Worm (Caenorhabditis elegans) whole organism, L4 larva: ENCODE results near the gene C02B4.3.

ENCODE experiments used
- F10B5.3 ChIP-seq: sonication (generic microtip); optimal IDR thresholded peaks from 2 replicates; lab custom pipeline; 2016; ENCODE audit warnings: mild to moderate bottlenecking, missing genetic modification characterization, missing compliant biosample characterization
- F37D6.2 ChIP-seq: sonication (generic microtip); optimal IDR thresholded peaks from 2 replicates; lab custom pipeline; 2016; ENCODE audit warnings: mild to moderate bottlenecking, missing genetic modification characterization, missing compliant biosample characterization
- F49E8.2 ChIP-seq: sonication (generic microtip); optimal IDR thresholded peaks from 2 replicates; lab custom pipeline; 2016; ENCODE audit warnings: missing compliant biosample characterization, mild to moderate bottlenecking, missing genetic modification characterization, borderline replicate concordance
- Y105C5A.15 ChIP-seq: fragments of 200-800 bp; sonication (Bioruptor generic); IDR thresholded peaks from 2 replicates; pipeline ENCODE4 v1.3.6; 2022; ENCODE audit warnings: missing genetic modification characterization, missing compliant biosample characterization
- ZK546.5 ChIP-seq, 2 experiments: sonication (generic microtip); optimal IDR thresholded peaks; 2 replicates each; lab custom pipeline; 2017; ENCODE audit warnings: missing biosample characterization in 2 of 2, missing genetic modification characterization in 2 of 2
- aha-1 ChIP-seq: fragments of 150-350 bp; peaks from one replicate; lab custom pipeline; 2014; ENCODE audit warnings: missing biosample characterization, missing genetic modification characterization
- aly-2 ChIP-seq: sonication (generic microtip); optimal IDR thresholded peaks from 2 replicates; lab custom pipeline; 2018; ENCODE audit warnings: missing biosample characterization, missing genetic modification characterization
- ama-1 ChIP-seq: fragments of 150-350 bp; optimal IDR thresholded peaks from 2 replicates; lab custom pipeline; 2014; ENCODE audit warnings: inconsistent platforms, mixed read lengths
- arid-1 ChIP-seq: fragments of 200-800 bp; sonication (Bioruptor generic); conservative IDR thresholded peaks from 2 replicates; pipeline ENCODE4 v1.3.6; 2022; ENCODE audit warnings: missing genetic modification reagents, missing genetic modification characterization, missing compliant biosample characterization
- attf-4 ChIP-seq: sonication (generic microtip); optimal IDR thresholded peaks from 3 replicates; lab custom pipeline; 2017; ENCODE audit warnings: missing biosample characterization, missing genetic modification characterization
- ceh-32 ChIP-seq: sonication (generic microtip); optimal IDR thresholded peaks from 2 replicates; lab custom pipeline; 2016; ENCODE audit warnings: mild to moderate bottlenecking, missing genetic modification characterization, missing compliant biosample characterization; ENCODE audit not compliant: poor library complexity
- ceh-82 ChIP-seq: sonication (generic microtip); optimal IDR thresholded peaks from 2 replicates; lab custom pipeline; 2017; ENCODE audit warnings: missing biosample characterization, missing genetic modification characterization
- daf-12 ChIP-seq: fragments of 150-350 bp; optimal IDR thresholded peaks from 2 replicates; lab custom pipeline; 2014; ENCODE audit warnings: missing biosample characterization, missing genetic modification reagents, missing genetic modification characterization
- daf-16 ChIP-seq, 3 experiments: sonication (generic microtip); optimal IDR thresholded peaks; 2 replicates each; lab custom pipeline; 2016 to 2017; ENCODE audit warnings: missing genetic modification characterization in 3 of 3, missing genetic modification reagents in 3 of 3, mild to moderate bottlenecking in 2 of 3, missing compliant biosample characterization in 2 of 3, missing biosample characterization in 1 of 3, moderate library complexity in 1 of 3
- daf-8 ChIP-seq: fragments of 200-800 bp; sonication (Bioruptor generic); IDR thresholded peaks from 2 replicates; pipeline ENCODE4 v1.3.6; 2022; ENCODE audit warnings: missing genetic modification characterization, missing compliant biosample characterization
- dmd-6 ChIP-seq: fragments of 200-800 bp; sonication (Bioruptor generic); IDR thresholded peaks from 2 replicates; pipeline ENCODE4 v1.3.6; 2022; ENCODE audit warnings: missing genetic modification reagents, missing genetic modification characterization, missing compliant biosample characterization
- dmd-8 ChIP-seq: fragments of 200-800 bp; sonication (Bioruptor generic); IDR thresholded peaks from 2 replicates; pipeline ENCODE4 v1.3.6; 2022; ENCODE audit warnings: missing genetic modification characterization, missing compliant biosample characterization
- dve-1 ChIP-seq: sonication (generic microtip); optimal IDR thresholded peaks from 2 replicates; lab custom pipeline; 2017; ENCODE audit warnings: antibody characterized with exemption, mild to moderate bottlenecking, missing genetic modification characterization, missing compliant biosample characterization; ENCODE audit not compliant: insufficient read depth
- gei-8 ChIP-seq: fragments of 200-800 bp; sonication (Bioruptor generic); optimal IDR thresholded peaks from 2 replicates; lab custom pipeline; 2018; ENCODE audit warnings: mild to moderate bottlenecking, missing genetic modification characterization, missing compliant biosample characterization
- hif-1 ChIP-seq, 2 experiments: sonication (generic microtip); optimal IDR thresholded peaks; 2 replicates each; lab custom pipeline; 2016 to 2017; ENCODE audit warnings: missing compliant biosample characterization in 2 of 2, missing genetic modification characterization in 2 of 2, missing genetic modification reagents in 2 of 2, missing genotype in 2 of 2, mild to moderate bottlenecking in 1 of 2
- hmg-1.1 ChIP-seq: fragments of 200-800 bp; sonication (Bioruptor generic); IDR thresholded peaks from 2 replicates; pipeline ENCODE4 v1.3.6; 2022; ENCODE audit warnings: missing genetic modification reagents, missing genetic modification characterization, missing compliant biosample characterization
- lin-13 ChIP-seq: fragments of 150-350 bp; optimal IDR thresholded peaks from 2 replicates; lab custom pipeline; 2014; ENCODE audit warnings: missing biosample characterization, missing genetic modification reagents, missing genetic modification characterization
- lin-15B ChIP-seq: fragments of 150-350 bp; sonication (generic microtip); optimal IDR thresholded peaks from 3 replicates; lab custom pipeline; 2014; ENCODE audit warnings: missing biosample characterization, missing genetic modification characterization
- lin-38 ChIP-seq: fragments of 200-800 bp; sonication (Bioruptor generic); IDR thresholded peaks from 2 replicates; pipeline ENCODE4 v1.3.6; 2022; ENCODE audit warnings: missing genetic modification reagents, missing genetic modification characterization, missing compliant biosample characterization
- lir-3 ChIP-seq: sonication (generic microtip); optimal IDR thresholded peaks from 2 replicates; lab custom pipeline; 2016; ENCODE audit warnings: mild to moderate bottlenecking, missing genetic modification characterization, missing compliant biosample characterization
- madf-5 ChIP-seq, 2 experiments: fragments of 200-800 bp; sonication (Bioruptor generic); IDR thresholded peaks; 2 replicates each; pipeline ENCODE4 v1.3.6; 2022; ENCODE audit warnings: missing compliant biosample characterization in 2 of 2, missing genetic modification characterization in 2 of 2
- mdl-1 ChIP-seq, 2 experiments: fragments of 150-350 bp in 1 of 2; sonication (generic microtip) in 1 of 2; optimal IDR thresholded peaks; 2 replicates each; lab custom pipeline; 2014 to 2017; ENCODE audit warnings: missing biosample characterization in 2 of 2, missing genetic modification characterization in 2 of 2
- mdt-29 ChIP-seq: fragments of 200-800 bp; sonication (Bioruptor generic); IDR thresholded peaks from 2 replicates; pipeline ENCODE4 v1.3.6; 2022; ENCODE audit warnings: missing genetic modification reagents, missing genetic modification characterization, missing compliant biosample characterization
- mxl-2 ChIP-seq: fragments of 200-800 bp; sonication (Bioruptor generic); conservative IDR thresholded peaks from 2 replicates; pipeline ENCODE4 v1.3.6; 2022; ENCODE audit warnings: missing genetic modification reagents, missing genetic modification characterization, missing compliant biosample characterization
- nhr-237 ChIP-seq: sonication (generic microtip); optimal IDR thresholded peaks from 2 replicates; lab custom pipeline; 2017; ENCODE audit warnings: missing biosample characterization, missing genetic modification characterization
- nhr-41 ChIP-seq: fragments of 200-800 bp; sonication (Bioruptor generic); IDR thresholded peaks from 2 replicates; pipeline ENCODE4 v1.3.6; 2022; ENCODE audit warnings: missing genetic modification reagents, missing genetic modification characterization, missing compliant biosample characterization
- nhr-48 ChIP-seq: sonication (generic microtip); optimal IDR thresholded peaks from 2 replicates; lab custom pipeline; 2016; ENCODE audit warnings: mild to moderate bottlenecking, missing genetic modification characterization, missing compliant biosample characterization
- nhr-76 ChIP-seq: fragments of 150-350 bp; optimal IDR thresholded peaks from 2 replicates; lab custom pipeline; 2014; ENCODE audit warnings: missing biosample characterization, missing genetic modification characterization
- saeg-2 ChIP-seq: fragments of 200-800 bp; sonication (Bioruptor generic); IDR thresholded peaks from 2 replicates; pipeline ENCODE4 v1.3.6; 2022; ENCODE audit warnings: missing genetic modification reagents, missing genetic modification characterization, missing compliant biosample characterization
- snpc-1.2 ChIP-seq: fragments of 200-800 bp; sonication (Bioruptor generic); IDR thresholded peaks from 2 replicates; pipeline ENCODE4 v1.3.6; 2022; ENCODE audit warnings: missing genetic modification reagents, missing genetic modification characterization, missing compliant biosample characterization
- snpc-4 ChIP-seq: fragments of 150-350 bp; optimal IDR thresholded peaks from 2 replicates; lab custom pipeline; 2014; ENCODE audit warnings: missing biosample characterization, missing genetic modification characterization
- unc-39 ChIP-seq: sonication (generic microtip); optimal IDR thresholded peaks from 2 replicates; lab custom pipeline; 2017; ENCODE audit warnings: missing biosample characterization, missing genetic modification characterization
- unc-62 ChIP-seq, 3 experiments: fragments of 150-350 bp in 1 of 3; sonication (generic microtip); optimal IDR thresholded peaks in 2 of 3; peaks in 1 of 3; 1 replicate in 1 of 3; 2 replicates in 2 of 3; lab custom pipeline; 2014 to 2017; ENCODE audit warnings: missing biosample characterization in 3 of 3, missing genetic modification characterization in 3 of 3, missing genetic modification reagents in 3 of 3, missing genotype in 1 of 3
- ztf-11 ChIP-seq: fragments of 150-350 bp; optimal IDR thresholded peaks from 2 replicates; lab custom pipeline; 2014; ENCODE audit warnings: missing biosample characterization, missing genetic modification characterization

The C02B4.3 gene

ce11 chrX:12667804-12668511 lies 8.3 kb upstream of the C02B4.3 start, which contains the start of gene nhr-17 (continued):
- TF ChIP-seq lir-3 (tag; lab: Kevin White, UChicago) = no peak
- TF ChIP-seq gei-8 (GFP tag; lab: Kevin White, UChicago) = no peak
- peak; percentile 47 for TF ChIP-seq dmd-6 (GFP tag; lab: Robert Waterston, UW)
- no peak for TF ChIP-seq ztf-11
- no peak for TF ChIP-seq daf-8
- peak; percentile 95 for TF ChIP-seq mdt-29 (GFP tag; lab: Robert Waterston, UW)
- TF ChIP-seq unc-62 (GFP tag; optimal IDR thresholded peaks at IDR 0.05 in 1 of 2; lab: Kevin White, UChicago) = peak in 1 of 2 experiments; percentile 88
- TF ChIP-seq unc-62 (tag; optimal IDR thresholded peaks at IDR 0.05; lab: Kevin White, UChicago) = no peak
- no peak for TF ChIP-seq attf-4
- TF ChIP-seq F10B5.3 = no peak
- no peak for TF ChIP-seq nhr-237 (tag; lab: Kevin White, UChicago)
- TF ChIP-seq dmd-8 (GFP tag; lab: Robert Waterston, UW) = no peak

ce11 chrX:12665799-12666198 lies 6.2 kb upstream of the C02B4.3 start:
- TF ChIP-seq aly-2 (tag; lab: Kevin White, UChicago) (no peak), snpc-4 (tag; lab: Kevin White, UChicago) (no peak), lir-3 (tag; lab: Kevin White, UChicago) (no peak), F37D6.2 (tag; lab: Kevin White, UChicago) (no peak), aha-1 (peak; percentile 41), ceh-82 (tag; lab: Kevin White, UChicago) (no peak), madf-5 (GFP tag; IDR thresholded peaks at IDR 0.05; lab: Robert Waterston, UW) (no peak), dmd-6 (GFP tag; lab: Robert Waterston, UW) (no peak), snpc-1.2 (no peak), hmg-1.1 (GFP tag; lab: Robert Waterston, UW) (0 out of 2 replicates have a peak, but pooled peaks have one; percentile 20), mxl-2 (0 out of 2 replicates have a peak, but pooled peaks have one; percentile 29), ztf-11 (no peak), unc-39 (no peak), saeg-2 (GFP tag; lab: Robert Waterston, UW) (no peak), lin-38 (GFP tag; lab: Robert Waterston, UW) (no peak), dve-1 (tag; lab: Kevin White, UChicago) (no peak), lin-15B (no peak), nhr-41 (GFP tag; lab: Robert Waterston, UW) (no peak), ZK546.5 (tag; optimal IDR thresholded peaks at IDR 0.05; lab: Kevin White, UChicago) (no peak), arid-1 (GFP tag; lab: Robert Waterston, UW) (no peak), lin-13 (GFP tag; lab: Kevin White, UChicago) (no peak), Y105C5A.15 (GFP tag; lab: Robert Waterston, UW) (no peak), ama-1 (lab: Kevin White, UChicago) (no peak), ceh-32 (no peak), daf-16 (GFP tag; optimal IDR thresholded peaks at IDR 0.05; lab: Kevin White, UChicago) (no peak), daf-16 (tag; optimal IDR thresholded peaks at IDR 0.05; lab: Kevin White, UChicago) (no peak), hif-1 (tag; optimal IDR thresholded peaks at IDR 0.05; lab: Kevin White, UChicago) (no peak), daf-12 (tag; lab: Kevin White, UChicago) (no peak), mdl-1 (tag; optimal IDR thresholded peaks at IDR 0.05; lab: Kevin White, UChicago) (no peak), mdt-29 (GFP tag; lab: Robert Waterston, UW) (no peak), dmd-8 (GFP tag; lab: Robert Waterston, UW) (no peak), nhr-76 (tag; lab: Kevin White, UChicago) (no peak), F10B5.3 (no peak), F49E8.2 (tag; lab: Kevin White, UChicago) (no peak), nhr-48 (tag; lab: Kevin White, UChicago) (no peak), unc-62 (GFP tag; optimal IDR thresholded peaks at IDR 0.05 in 1 of 2; lab: Kevin White, UChicago) (peak in 1 of 2 experiments; percentile 35), unc-62 (tag; optimal IDR thresholded peaks at IDR 0.05; lab: Kevin White, UChicago) (no peak)
- TF ChIP-seq, all 104 proteins: peak for 4
